Worm (Caenorhabditis elegans) whole organism, L2 larva: Measurements from ENCODE around the gene T25B9.2.

Source experiments
- C34F6.9 ChIP-seq: fragments of 150-350 bp; optimal IDR thresholded peaks from 2 replicates; lab custom pipeline; 2014; ENCODE audit warnings: missing biosample characterization, missing genetic modification characterization
- R02D3.7 ChIP-seq: fragments of 150-350 bp; optimal IDR thresholded peaks from 2 replicates; lab custom pipeline; 2014; ENCODE audit warnings: missing biosample characterization, missing genetic modification characterization
- ZK546.5 ChIP-seq: sonication (generic microtip); optimal IDR thresholded peaks from 2 replicates; lab custom pipeline; 2017; ENCODE audit warnings: missing biosample characterization, missing genetic modification characterization
- aly-2 ChIP-seq: fragments of 150-350 bp; optimal IDR thresholded peaks from 2 replicates; lab custom pipeline; 2014; ENCODE audit warnings: missing biosample characterization, missing genetic modification characterization
- ceh-16 ChIP-seq: fragments of 150-350 bp; optimal IDR thresholded peaks from 2 replicates; lab custom pipeline; 2014; ENCODE audit warnings: missing biosample characterization, missing genetic modification characterization
- ceh-82 ChIP-seq: fragments of 150-350 bp; optimal IDR thresholded peaks from 2 replicates; lab custom pipeline; 2014; ENCODE audit warnings: missing biosample characterization, missing genetic modification characterization
- dmd-4 ChIP-seq: sonication (generic microtip); optimal IDR thresholded peaks from 2 replicates; lab custom pipeline; 2017; ENCODE audit warnings: missing biosample characterization, missing genetic modification characterization
- elt-3 ChIP-seq: sonication (generic microtip); optimal IDR thresholded peaks from 2 replicates; lab custom pipeline; 2017; ENCODE audit warnings: missing biosample characterization, missing genetic modification characterization
- lin-11 ChIP-seq: fragments of 150-350 bp; sonication (generic microtip); optimal IDR thresholded peaks from 2 replicates; lab custom pipeline; 2014; ENCODE audit warnings: missing biosample characterization, missing genetic modification characterization, inconsistent platforms, mixed read lengths
- lin-13 ChIP-seq: fragments of 150-350 bp; optimal IDR thresholded peaks from 2 replicates; lab custom pipeline; 2014; ENCODE audit warnings: missing biosample characterization, missing genetic modification reagents, missing genetic modification characterization
- lsy-2 ChIP-seq, 2 experiments: fragments of 150-350 bp in 1 of 2; sonication (generic microtip) in 1 of 2; optimal IDR thresholded peaks; 2 replicates each; lab custom pipeline; 2014 to 2017; ENCODE audit warnings: missing biosample characterization in 2 of 2, missing genetic modification characterization in 2 of 2
- mab-5 ChIP-seq: fragments of 150-350 bp; optimal IDR thresholded peaks from 2 replicates; lab custom pipeline; 2014; ENCODE audit warnings: missing biosample characterization, missing genetic modification characterization
- mbf-1 ChIP-seq: sonication (generic microtip); optimal IDR thresholded peaks from 2 replicates; lab custom pipeline; 2017; ENCODE audit warnings: missing biosample characterization, missing genetic modification characterization
- mdl-1 ChIP-seq, 2 experiments: fragments of 150-350 bp in 1 of 2; sonication (generic microtip) in 1 of 2; optimal IDR thresholded peaks; 2 replicates each; lab custom pipeline; 2017; ENCODE audit warnings: missing biosample characterization in 2 of 2, missing genetic modification characterization in 2 of 2
- nhr-10 ChIP-seq: sonication (generic microtip); optimal IDR thresholded peaks from 2 replicates; lab custom pipeline; 2017; ENCODE audit warnings: missing biosample characterization, missing genetic modification characterization
- nhr-11 ChIP-seq: fragments of 150-350 bp; optimal IDR thresholded peaks from 2 replicates; lab custom pipeline; 2014; ENCODE audit warnings: missing biosample characterization, missing genetic modification characterization
- nhr-12 ChIP-seq: fragments of 150-350 bp; optimal IDR thresholded peaks from 2 replicates; lab custom pipeline; 2014; ENCODE audit warnings: missing biosample characterization, missing genetic modification characterization
- nhr-129 ChIP-seq: fragments of 150-350 bp; optimal IDR thresholded peaks from 2 replicates; lab custom pipeline; 2014; ENCODE audit warnings: missing biosample characterization, missing genetic modification characterization
- nhr-23 ChIP-seq: fragments of 150-350 bp; optimal IDR thresholded peaks from 2 replicates; lab custom pipeline; 2014; ENCODE audit warnings: missing biosample characterization, missing genetic modification reagents, missing genetic modification characterization
- nhr-25 ChIP-seq: fragments of 150-350 bp; sonication (generic microtip); optimal IDR thresholded peaks from 3 replicates; lab custom pipeline; 2014; ENCODE audit warnings: missing biosample characterization, missing genetic modification characterization
- nhr-6 ChIP-seq: fragments of 150-350 bp; optimal IDR thresholded peaks from 2 replicates; lab custom pipeline; 2014; ENCODE audit warnings: missing biosample characterization, missing genetic modification characterization
- nhr-77 ChIP-seq: fragments of 150-350 bp; optimal IDR thresholded peaks from 2 replicates; lab custom pipeline; 2014; ENCODE audit warnings: missing biosample characterization, missing genetic modification characterization
- skn-1 ChIP-seq: sonication (generic microtip); optimal IDR thresholded peaks from 2 replicates; lab custom pipeline; 2017; ENCODE audit warnings: missing biosample characterization, missing genetic modification characterization
- sma-3 ChIP-seq: sonication (generic microtip); optimal IDR thresholded peaks from 2 replicates; lab custom pipeline; 2016; ENCODE audit warnings: missing genetic modification reagents, missing genetic modification characterization, missing compliant biosample characterization
- sma-9 ChIP-seq, 2 experiments: fragments of 150-350 bp in 1 of 2; sonication (generic microtip) in 1 of 2; optimal IDR thresholded peaks; 2 replicates each; lab custom pipeline; 2014 to 2016; ENCODE audit warnings: missing genetic modification characterization in 2 of 2, mild to moderate bottlenecking in 1 of 2, missing biosample characterization in 1 of 2, missing compliant biosample characterization in 1 of 2, missing genetic modification reagents in 1 of 2, moderate library complexity in 1 of 2
- snpc-4 ChIP-seq: fragments of 150-350 bp; optimal IDR thresholded peaks from 2 replicates; lab custom pipeline; 2014; ENCODE audit warnings: missing biosample characterization, missing genetic modification characterization
- unc-62 ChIP-seq: fragments of 150-350 bp; optimal IDR thresholded peaks from 2 replicates; lab custom pipeline; 2014; ENCODE audit warnings: missing biosample characterization, missing genetic modification reagents, missing genetic modification characterization
- zag-1 ChIP-seq: fragments of 150-350 bp; optimal IDR thresholded peaks from 2 replicates; lab custom pipeline; 2014; ENCODE audit warnings: missing biosample characterization, missing genetic modification characterization
- ztf-1 ChIP-seq: fragments of 200-800 bp; sonication (Bioruptor generic); conservative IDR thresholded peaks from 2 replicates; pipeline ENCODE4 v1.3.6; 2022; ENCODE audit warnings: missing genetic modification characterization, missing compliant biosample characterization
- ztf-11 ChIP-seq: sonication (generic microtip); optimal IDR thresholded peaks from 2 replicates; lab custom pipeline; 2017; ENCODE audit warnings: missing biosample characterization, missing genetic modification characterization

T25B9.2 gene

DNA sequence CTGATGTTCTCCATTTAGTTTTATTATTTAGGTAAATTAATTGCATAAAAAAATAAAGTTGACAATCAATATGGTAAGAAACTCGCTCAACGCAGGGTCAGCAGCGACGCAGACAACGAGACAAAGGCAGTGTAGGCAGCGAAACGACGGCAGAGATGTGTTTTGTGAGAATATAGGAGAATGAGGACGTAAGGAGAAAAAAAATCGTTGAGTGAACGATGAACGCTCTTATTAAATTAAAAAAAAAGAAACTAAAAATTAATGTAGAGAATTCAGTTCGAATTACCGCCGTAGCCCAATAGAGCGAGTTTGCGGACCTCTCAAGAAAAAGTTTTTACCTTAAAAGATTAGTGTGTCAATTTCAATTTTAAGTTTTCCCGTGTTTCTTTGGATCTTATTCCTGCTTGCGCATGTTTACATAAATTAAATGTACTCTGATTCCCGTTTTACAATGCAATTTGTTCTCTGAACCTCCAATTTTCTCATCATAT lies 16.6 kb upstream of the T25B9.2 start, which contains the start of gene T25B9.8:
Gene T25B9.8, minus strand, starts transcription at position 51 of the 491 bp plus-strand sequence.
- TF ChIP-seq nhr-6 (tag; lab: Kevin White, UChicago): no peak
- TF ChIP-seq C34F6.9 (tag; lab: Kevin White, UChicago): peak; percentile 0

DNA sequence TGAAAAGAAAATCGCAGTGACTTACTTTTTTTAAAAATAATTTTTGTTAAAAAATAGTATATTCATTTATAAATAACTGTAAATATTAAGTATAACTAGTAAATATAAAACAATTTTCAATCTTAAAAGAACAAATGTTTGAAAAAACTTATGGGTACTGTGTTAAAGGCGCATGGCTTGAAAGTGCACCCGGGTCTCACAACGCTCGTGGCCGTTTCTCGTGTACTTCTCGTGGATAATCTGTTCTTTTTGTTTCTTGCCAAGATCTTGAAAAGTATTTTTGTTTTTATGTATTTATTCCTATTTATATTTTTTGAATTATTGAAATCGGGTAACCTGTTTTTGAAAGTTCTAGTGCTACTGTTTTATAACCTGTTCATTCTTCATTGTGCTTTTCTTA lies 14.4 kb upstream of the T25B9.2 start:
- TF ChIP-seq lsy-2 (tag; optimal IDR thresholded peaks at IDR 0.05; lab: Kevin White, UChicago) (peak in 1 of 2 experiments; percentile 54), lin-13 (GFP tag; lab: Kevin White, UChicago) (no peak)

DNA sequence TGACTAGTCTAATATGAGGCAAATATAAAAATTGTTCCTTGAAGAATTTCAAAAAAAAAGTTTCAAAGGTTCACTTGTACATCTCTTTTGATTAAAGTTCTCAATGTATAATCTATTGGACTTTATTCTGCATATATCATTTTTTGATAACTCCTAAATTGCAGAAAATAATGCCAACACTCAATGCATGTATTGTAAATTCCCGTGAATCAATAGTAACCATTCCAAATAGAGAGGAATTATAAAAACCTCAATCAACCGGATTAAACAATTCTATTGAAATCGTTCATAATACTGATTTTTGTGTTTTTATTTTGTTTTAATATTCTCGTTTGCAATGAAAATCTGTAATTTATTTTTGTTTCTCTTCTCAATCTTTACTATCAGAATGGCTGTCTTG lies 13.4 kb upstream of the T25B9.2 start, which contains the start of gene T25B9.12:
Gene T25B9.12, plus strand, starts transcription at position 301 of the 400 bp plus-strand sequence.
- TF ChIP-seq sma-3 (GFP tag; lab: Kevin White, UChicago): no peak
- TF ChIP-seq sma-9 (GFP tag; optimal IDR thresholded peaks at IDR 0.05; lab: Kevin White, UChicago): no peak
- no peak for TF ChIP-seq sma-9 (tag; optimal IDR thresholded peaks at IDR 0.05; lab: Kevin White, UChicago)
- no peak for TF ChIP-seq nhr-11 (tag; lab: Kevin White, UChicago)
- TF ChIP-seq nhr-25 (tag; lab: Kevin White, UChicago): no peak
- TF ChIP-seq lin-11 (tag; lab: Kevin White, UChicago): no peak

DNA sequence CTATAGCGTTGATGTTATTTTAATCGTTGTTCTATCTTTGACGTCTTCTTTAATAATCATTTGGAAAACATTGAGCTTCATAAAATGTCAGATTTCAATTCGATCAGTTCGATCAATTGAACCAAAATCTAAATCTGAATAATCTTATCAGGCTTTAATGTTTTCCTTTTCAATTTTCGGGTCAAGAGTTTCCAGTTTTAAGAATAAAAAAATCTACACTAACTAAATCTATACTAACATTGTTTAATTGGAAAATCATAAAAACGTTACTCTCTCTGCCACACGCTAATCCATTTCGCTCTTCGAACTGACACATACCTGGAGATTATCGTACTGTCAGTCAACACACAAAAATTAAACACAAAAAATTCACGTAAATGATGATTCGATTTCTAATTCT lies 12.6 kb upstream of the T25B9.2 start, which contains the start of gene T25B9.11:
Gene T25B9.11, plus strand, starts transcription at position 301 of the 400 bp plus-strand sequence.
- TF ChIP-seq ceh-82: no peak
- no peak for TF ChIP-seq dmd-4 (tag; lab: Kevin White, UChicago)
- TF ChIP-seq aly-2 (tag; lab: Kevin White, UChicago): no peak
- TF ChIP-seq ztf-11 (tag; lab: Kevin White, UChicago): no peak

DNA sequence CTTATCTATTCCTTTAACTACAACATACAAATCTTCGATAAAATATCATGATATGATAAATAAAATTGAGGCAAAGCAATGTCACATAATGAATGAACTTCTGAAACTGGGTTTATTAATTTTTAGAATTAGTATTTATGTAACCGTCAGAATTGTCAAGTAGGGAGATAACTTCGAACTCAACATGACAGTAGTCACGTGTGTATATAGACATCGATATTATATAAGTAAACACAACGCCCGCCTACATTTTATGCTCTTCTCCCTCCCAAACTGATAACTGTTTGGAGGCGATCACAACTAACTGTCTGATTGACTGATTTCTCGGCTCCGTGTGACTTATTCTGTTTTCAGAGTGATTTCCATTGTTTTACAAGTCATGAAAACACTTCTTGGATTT lies 9.7 kb upstream of the T25B9.2 start, which contains the start of gene ugt-54:
Gene ugt-54, plus strand, starts transcription at position 355 of the 400 bp plus-strand sequence.
- TF ChIP-seq lsy-2 (tag; optimal IDR thresholded peaks at IDR 0.05; lab: Kevin White, UChicago) (no peak), nhr-129 (tag; lab: Kevin White, UChicago) (no peak), ztf-1 (no peak), elt-3 (no peak), R02D3.7 (no peak), nhr-77 (tag; lab: Kevin White, UChicago) (no peak), nhr-12 (tag; lab: Kevin White, UChicago) (no peak), mbf-1 (tag; lab: Kevin White, UChicago) (no peak), skn-1 (no peak), aly-2 (tag; lab: Kevin White, UChicago) (no peak), ceh-16 (no peak), unc-62 (GFP tag; lab: Kevin White, UChicago) (no peak), nhr-10 (no peak), mdl-1 (tag; optimal IDR thresholded peaks at IDR 0.05; lab: Kevin White, UChicago) (no peak), zag-1 (tag; lab: Kevin White, UChicago) (no peak), sma-9 (GFP tag; optimal IDR thresholded peaks at IDR 0.05; lab: Kevin White, UChicago) (no peak), sma-9 (tag; optimal IDR thresholded peaks at IDR 0.05; lab: Kevin White, UChicago) (no peak), ZK546.5 (tag; lab: Kevin White, UChicago) (no peak)

DNA sequence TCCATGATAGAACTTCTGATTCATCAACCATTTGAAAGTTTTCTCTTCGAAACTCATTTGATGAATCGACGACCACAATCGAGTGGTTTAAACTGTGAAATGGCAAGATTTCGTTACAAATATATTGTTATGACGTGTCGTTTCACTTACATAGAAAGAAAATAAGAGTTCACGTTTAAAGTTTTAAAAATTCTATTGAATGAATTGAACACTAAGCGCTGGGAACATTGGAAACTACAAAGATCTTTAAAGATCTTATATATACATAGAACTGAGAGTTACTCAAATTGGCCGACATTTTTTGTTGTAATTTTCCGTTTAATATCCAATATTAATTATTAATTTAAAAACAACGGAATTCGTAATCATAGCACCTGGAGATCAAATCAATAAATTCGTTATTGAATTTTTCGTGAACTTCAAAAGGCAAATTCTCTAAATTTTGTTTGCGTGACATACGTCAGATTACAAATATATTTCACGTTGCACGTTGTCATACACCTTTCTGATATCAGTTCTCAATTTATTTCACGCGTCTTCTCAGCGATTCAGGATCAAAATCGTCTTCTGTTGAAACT lies 6.1 kb upstream of the T25B9.2 start, which contains the start of the genes T25B9.4 and T25B9.6:
Gene T25B9.4, minus strand, starts transcription at position 101 of the 578 bp plus-strand sequence.
Gene T25B9.6, plus strand, starts transcription at position 528 of the 578 bp plus-strand sequence.
- TF ChIP-seq nhr-23 (tag; lab: Kevin White, UChicago) (no peak), aly-2 (tag; lab: Kevin White, UChicago) (no peak), R02D3.7 (no peak), dmd-4 (tag; lab: Kevin White, UChicago) (no peak), ztf-1 (no peak), nhr-25 (tag; lab: Kevin White, UChicago) (no peak), snpc-4 (tag; lab: Kevin White, UChicago) (no peak), mab-5 (tag; lab: Kevin White, UChicago) (no peak), skn-1 (no peak)
